Worm (Caenorhabditis elegans) whole organism, mixed stage, embryonic: ENCODE results near the gene bed-3.
"Not testable (repeated sequence)": the region's sequence is repeated elsewhere in the genome, so short reads cannot be mapped to it uniquely, and the experiment has no call there.

Source experiments
- bed-3 ChIP-seq: fragments of 200-800 bp; sonication (Bioruptor generic); optimal IDR thresholded peaks from 3 replicates; lab custom pipeline; 2018; ENCODE audit warnings: mild to moderate bottlenecking, missing genetic modification characterization, moderate library complexity, missing compliant biosample characterization
- ceh-83 ChIP-seq: fragments of 200-800 bp; sonication (Bioruptor generic); optimal IDR thresholded peaks from 2 replicates; lab custom pipeline; 2018; ENCODE audit warnings: mild to moderate bottlenecking, missing genetic modification characterization, missing compliant biosample characterization
- cnd-1 ChIP-seq: fragments of 200-800 bp; sonication (Bioruptor generic); optimal IDR thresholded peaks from 2 replicates; lab custom pipeline; 2018; ENCODE audit warnings: mild to moderate bottlenecking, missing genetic modification characterization, missing compliant biosample characterization
- elt-1 ChIP-seq: sonication (generic microtip); optimal IDR thresholded peaks from 2 replicates; lab custom pipeline; 2017; ENCODE audit warnings: missing genetic modification characterization, mild to moderate bottlenecking, missing compliant biosample characterization, antibody characterized with exemption, moderate library complexity, borderline replicate concordance; ENCODE audit not compliant: insufficient read depth
- flh-1 ChIP-seq: fragments of 200-800 bp; sonication (Bioruptor generic); optimal IDR thresholded peaks from 2 replicates; lab custom pipeline; 2018; ENCODE audit warnings: mild to moderate bottlenecking, missing genetic modification characterization, moderate library complexity, missing compliant biosample characterization
- lin-13 ChIP-seq: fragments of 150-350 bp; optimal IDR thresholded peaks from 2 replicates; lab custom pipeline; 2014; ENCODE audit warnings: missing biosample characterization, missing genetic modification characterization
- lsy-2 ChIP-seq: fragments of 150-350 bp; optimal IDR thresholded peaks from 2 replicates; lab custom pipeline; 2014; ENCODE audit warnings: missing biosample characterization, missing genetic modification characterization
- mab-5 ChIP-seq: fragments of 150-350 bp; optimal IDR thresholded peaks from 2 replicates; lab custom pipeline; 2014; ENCODE audit warnings: missing biosample characterization, missing genetic modification characterization
- nhr-12 ChIP-seq: fragments of 150-350 bp; optimal IDR thresholded peaks from 2 replicates; lab custom pipeline; 2014; ENCODE audit warnings: missing biosample characterization, missing genetic modification characterization
- nhr-237 ChIP-seq: fragments of 150-350 bp; optimal IDR thresholded peaks from 2 replicates; lab custom pipeline; 2014; ENCODE audit warnings: missing biosample characterization, missing genetic modification characterization
- pha-4 ChIP-seq: fragments of 150-350 bp; optimal IDR thresholded peaks from 2 replicates; lab custom pipeline; 2018; ENCODE audit warnings: missing biosample characterization, missing genetic modification reagents, missing genetic modification characterization
- sptf-1 ChIP-seq: sonication (generic microtip); optimal IDR thresholded peaks from 2 replicates; lab custom pipeline; 2017; ENCODE audit warnings: mild to moderate bottlenecking, missing genetic modification characterization, moderate library complexity, missing compliant biosample characterization
- unc-120 ChIP-seq: sonication (generic microtip); optimal IDR thresholded peaks from 2 replicates; lab custom pipeline; 2017; ENCODE audit warnings: missing genetic modification characterization, missing compliant biosample characterization; ENCODE audit not compliant: poor library complexity, severe bottlenecking
- unc-62 ChIP-seq: fragments of 150-350 bp; optimal IDR thresholded peaks from 2 replicates; lab custom pipeline; 2014; ENCODE audit warnings: missing biosample characterization, missing genetic modification reagents, missing genetic modification characterization

DNA sequence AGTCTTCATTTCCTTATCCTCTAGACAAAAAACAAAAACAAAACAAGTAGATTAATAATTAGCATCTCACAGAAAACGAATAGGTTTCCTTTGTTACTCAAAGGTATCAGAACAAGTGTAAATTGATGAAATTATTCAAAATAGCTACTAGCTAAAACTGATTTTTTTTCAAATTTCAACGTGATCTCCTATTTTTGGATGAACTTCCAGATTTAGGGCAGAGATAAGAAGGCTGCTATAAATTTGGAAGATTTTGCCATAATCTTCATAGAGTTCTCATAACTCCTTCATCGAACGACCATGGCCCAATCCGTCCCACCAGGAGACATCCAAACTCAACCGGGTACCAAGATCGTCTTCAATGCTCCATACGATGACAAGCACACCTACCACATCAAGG is 22.0 kb upstream of the bed-3 start, which contains the start of gene msp-77:
- TF ChIP-seq cnd-1 (tag; lab: Kevin White, UChicago); unc-120 (tag; lab: Kevin White, UChicago); flh-1 (GFP tag; lab: Kevin White, UChicago); nhr-237 (tag; lab: Kevin White, UChicago); sptf-1; mab-5 (tag; lab: Kevin White, UChicago); pha-4 (tag; lab: Kevin White, UChicago); lsy-2; unc-62; elt-1 (tag; lab: Kevin White, UChicago); ceh-83 (GFP tag; lab: Kevin White, UChicago); lin-13 (tag; lab: Kevin White, UChicago); bed-3 (GFP tag; lab: Kevin White, UChicago); nhr-12 (tag; lab: Kevin White, UChicago): not testable (repeated sequence)
